Worm (Caenorhabditis elegans): Measurements from ENCODE around the gene bath-29.

bath-29 gene

ce11 chrII:3344917-3345316, 3.4 kb upstream of the bath-29 start, which contains the start of gene bath-28:
Gene bath-28 (minus strand): TSS chrII:3344967.
- TF ChIP-seq ces-1 (GFP tag; optimal IDR thresholded peaks at IDR 0.05): no peak
- no peak for TF ChIP-seq nhr-28 (tag; optimal IDR thresholded peaks at IDR 0.05)
- no peak for TF ChIP-seq ceh-39 (tag; optimal IDR thresholded peaks at IDR 0.05)
- TF ChIP-seq lin-32 (GFP tag; optimal IDR thresholded peaks at IDR 0.05): no peak
- TF ChIP-seq ztf-11 (tag; optimal IDR thresholded peaks at IDR 0.05): no peak
- no peak for TF ChIP-seq drap-1 (GFP tag; optimal IDR thresholded peaks at IDR 0.05)
- no peak for TF ChIP-seq sptf-1 (tag; optimal IDR thresholded peaks at IDR 0.05)
- TF ChIP-seq nhr-237 (tag; optimal IDR thresholded peaks at IDR 0.05): no peak
- TF ChIP-seq cnd-1 (tag; optimal IDR thresholded peaks at IDR 0.05): no peak
- no peak for TF ChIP-seq lin-13 (tag; optimal IDR thresholded peaks at IDR 0.05)
- no peak for TF ChIP-seq blmp-1 (tag; optimal IDR thresholded peaks at IDR 0.05)
- TF ChIP-seq elt-1 (tag; optimal IDR thresholded peaks at IDR 0.05; ENCODE audit: borderline replicate concordance, insufficient read depth): no peak
- TF ChIP-seq hlh-1 (tag; optimal IDR thresholded peaks at IDR 0.05): no peak

ce11 chrII:3346328-3346780, 2.0 kb upstream of the bath-29 start, which contains the start of gene bath-30:
Gene bath-30 (minus strand): TSS chrII:3346378.
- TF ChIP-seq elt-1 (tag; optimal IDR thresholded peaks at IDR 0.05; ENCODE audit: borderline replicate concordance, insufficient read depth): no peak
- no peak for TF ChIP-seq ceh-43 (GFP tag; optimal IDR thresholded peaks at IDR 0.05)
- TF ChIP-seq unc-62 (GFP tag; optimal IDR thresholded peaks at IDR 0.05): no peak
- no peak for TF ChIP-seq cnd-1 (tag; optimal IDR thresholded peaks at IDR 0.05)
- TF ChIP-seq zip-8 (tag; optimal IDR thresholded peaks at IDR 0.05): no peak
- no peak for TF ChIP-seq tbx-8 (GFP tag; optimal IDR thresholded peaks at IDR 0.05)
- no peak for TF ChIP-seq nhr-2 (tag; optimal IDR thresholded peaks at IDR 0.05)
- no peak for TF ChIP-seq sptf-1 (tag; optimal IDR thresholded peaks at IDR 0.05)
- no peak for TF ChIP-seq lin-32 (GFP tag; optimal IDR thresholded peaks at IDR 0.05)
- TF ChIP-seq mab-5 (tag; optimal IDR thresholded peaks at IDR 0.05): no peak
- no peak for TF ChIP-seq mls-2 (tag; optimal IDR thresholded peaks at IDR 0.05)
- no peak for TF ChIP-seq ceh-39 (tag; optimal IDR thresholded peaks at IDR 0.05)
- TF ChIP-seq lin-13 (tag; optimal IDR thresholded peaks at IDR 0.05): no peak
- no peak for TF ChIP-seq sem-2 (GFP tag; optimal IDR thresholded peaks at IDR 0.05)
- TF ChIP-seq nhr-28 (tag; optimal IDR thresholded peaks at IDR 0.05): no peak

ce11 chrII:3349820-3350291, 1.5 kb downstream of the bath-29 start, which contains the start of gene F14D2.8:
Gene F14D2.8 (minus strand): TSS chrII:3349870.
- TF ChIP-seq sptf-1 (tag; optimal IDR thresholded peaks at IDR 0.05): no peak
- TF ChIP-seq nhr-2 (tag; optimal IDR thresholded peaks at IDR 0.05): no peak

ce11 chrII:3358834-3359233, 10.5 kb downstream of the bath-29 start, which contains the start of the genes lido-14 and bath-27:
Gene lido-14 (plus strand): TSS chrII:3359134.
Gene bath-27 (plus strand): TSS chrII:3359139.
- no peak for TF ChIP-seq mep-1 (tag; optimal IDR thresholded peaks at IDR 0.05)
- no peak for TF ChIP-seq ztf-11 (tag; optimal IDR thresholded peaks at IDR 0.05)
- TF ChIP-seq lin-32 (GFP tag; optimal IDR thresholded peaks at IDR 0.05): no peak
- no peak for TF ChIP-seq nhr-2 (tag; optimal IDR thresholded peaks at IDR 0.05)
- TF ChIP-seq nhr-237 (tag; optimal IDR thresholded peaks at IDR 0.05): no peak
- TF ChIP-seq elt-3 (tag; optimal IDR thresholded peaks at IDR 0.05): no peak
- TF ChIP-seq unc-120 (tag; optimal IDR thresholded peaks at IDR 0.05; ENCODE audit: poor library complexity, severe bottlenecking): no peak
- TF ChIP-seq bed-3 (GFP tag; optimal IDR thresholded peaks at IDR 0.05): no peak

ce11 chrII:3367100-3367499, 18.7 kb downstream of the bath-29 start, which contains the start of gene Y49F6C.6:
Gene Y49F6C.6 (minus strand): TSS chrII:3367200.
- TF ChIP-seq bed-3 (GFP tag; optimal IDR thresholded peaks at IDR 0.05): no peak
- no peak for TF ChIP-seq snpc-4 (tag; optimal IDR thresholded peaks at IDR 0.05)
- TF ChIP-seq flh-1 (GFP tag; optimal IDR thresholded peaks at IDR 0.05): no peak
- TF ChIP-seq lin-13 (tag; optimal IDR thresholded peaks at IDR 0.05): no peak
- TF ChIP-seq nhr-76 (tag; optimal IDR thresholded peaks at IDR 0.05): no peak
- no peak for TF ChIP-seq pha-4 (tag; optimal IDR thresholded peaks at IDR 0.05)

- no peak for TF ChIP-seq flh-1 (GFP tag; optimal IDR thresholded peaks at IDR 0.05)
These were observed 19.7 kb downstream of the bath-29 start, which contains the start of gene Y49F6C.7 for ce11 chrII:3368097-3368496. Gene Y49F6C.7 (minus strand): TSS chrII:3368197.
